Fruit fly (Drosophila melanogaster) whole organism, adult: ENCODE results near the gene yellow-h.

Experiments used
- CG12768 ChIP-seq: fragments of 200-800 bp; sonication (Bioruptor generic); optimal IDR thresholded peaks from 2 replicates; lab custom pipeline; 2017; ENCODE audit warnings: missing biosample characterization, missing genetic modification characterization, mild to moderate bottlenecking, moderate library complexity, missing genetic modification reagents
- CG14711 ChIP-seq: fragments of 200-800 bp; sonication (Bioruptor generic); optimal IDR thresholded peaks from 2 replicates; lab custom pipeline; 2018; ENCODE audit warnings: missing biosample characterization, mild to moderate bottlenecking, missing genetic modification characterization, moderate library complexity
- CG7045 ChIP-seq: fragments of 200-800 bp; sonication (Bioruptor generic); optimal IDR thresholded peaks from 2 replicates; lab custom pipeline; 2017; ENCODE audit warnings: missing biosample characterization, mild to moderate bottlenecking, missing genetic modification characterization
- CG7101 ChIP-seq: fragments of 200-800 bp; sonication (Bioruptor generic); optimal IDR thresholded peaks from 2 replicates; lab custom pipeline; 2018; ENCODE audit warnings: missing biosample characterization, mild to moderate bottlenecking, missing genetic modification characterization, moderate library complexity
- Clk ChIP-seq: fragments of 200-800 bp; sonication (Bioruptor generic); optimal IDR thresholded peaks from 2 replicates; lab custom pipeline; 2017; ENCODE audit warnings: missing biosample characterization, missing genetic modification characterization
- Crg-1 ChIP-seq: fragments of 200-800 bp; sonication (Bioruptor generic); optimal IDR thresholded peaks from 2 replicates; lab custom pipeline; 2016; ENCODE audit warnings: missing biosample characterization, missing genetic modification characterization
- Hr96 ChIP-seq: fragments of 200-800 bp; sonication (Bioruptor generic); optimal IDR thresholded peaks from 2 replicates; lab custom pipeline; 2016; ENCODE audit warnings: missing biosample characterization, missing genetic modification characterization
- cnc ChIP-seq, 2 experiments: fragments of >200 bp; optimal IDR thresholded peaks; 2 replicates each; lab custom pipeline; 2017
- kay ChIP-seq: fragments of 200-800 bp; sonication (Bioruptor generic); peaks from one replicate; lab custom pipeline; 2016; ENCODE audit warnings: missing biosample characterization, missing genetic modification characterization, borderline replicate concordance
- ovo ChIP-seq: fragments of 200-800 bp; sonication (Bioruptor generic); optimal IDR thresholded peaks from 2 replicates; lab custom pipeline; 2016; ENCODE audit warnings: missing biosample characterization, missing genetic modification characterization
- pad ChIP-seq: fragments of 200-800 bp; sonication (Bioruptor generic); optimal IDR thresholded peaks from 3 replicates; lab custom pipeline; 2017; ENCODE audit warnings: missing biosample characterization, missing genetic modification characterization, mild to moderate bottlenecking, moderate library complexity, missing genetic modification reagents

DNA sequence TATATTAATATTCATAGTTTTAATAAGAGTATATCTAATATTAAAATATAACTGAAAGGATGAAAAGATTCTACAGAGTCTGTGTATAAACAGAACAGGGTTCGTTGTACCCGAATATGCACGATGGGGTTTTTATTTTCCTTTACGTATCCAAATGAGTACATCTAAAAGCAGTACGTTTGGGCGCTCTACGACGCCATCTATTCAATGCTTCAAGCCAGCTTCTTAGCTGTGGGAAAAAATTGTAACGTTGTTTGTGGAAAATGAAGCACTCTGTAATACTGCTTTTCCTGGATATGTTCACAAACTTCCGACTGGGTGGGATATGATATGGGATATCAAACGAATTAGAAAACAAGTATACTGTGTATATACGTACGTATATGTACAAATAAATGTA is 47.0 kb downstream of the yellow-h start:
- no peak for TF ChIP-seq ovo
- TF ChIP-seq pad (GFP tag; lab: Kevin White, UChicago): no peak
- TF ChIP-seq Crg-1 (GFP tag; lab: Kevin White, UChicago): no peak
- no peak for TF ChIP-seq CG14711 (tag; lab: Kevin White, UChicago)
- no peak for TF ChIP-seq CG7101 (tag; lab: Kevin White, UChicago)
- TF ChIP-seq CG12768 (GFP tag; lab: Kevin White, UChicago): no peak
- TF ChIP-seq kay (GFP tag; lab: Kevin White, UChicago): no peak
- no peak for TF ChIP-seq Hr96 (GFP tag; lab: Kevin White, UChicago)
- no peak for TF ChIP-seq CG7045 (GFP tag; lab: Kevin White, UChicago)
- TF ChIP-seq Clk: no peak
- TF ChIP-seq cnc (optimal IDR thresholded peaks at IDR 0.05; lab: Kevin White, UChicago): no peak
